Fruit fly (Drosophila melanogaster): ENCODE measurements around the gene CG9717.

DNA sequence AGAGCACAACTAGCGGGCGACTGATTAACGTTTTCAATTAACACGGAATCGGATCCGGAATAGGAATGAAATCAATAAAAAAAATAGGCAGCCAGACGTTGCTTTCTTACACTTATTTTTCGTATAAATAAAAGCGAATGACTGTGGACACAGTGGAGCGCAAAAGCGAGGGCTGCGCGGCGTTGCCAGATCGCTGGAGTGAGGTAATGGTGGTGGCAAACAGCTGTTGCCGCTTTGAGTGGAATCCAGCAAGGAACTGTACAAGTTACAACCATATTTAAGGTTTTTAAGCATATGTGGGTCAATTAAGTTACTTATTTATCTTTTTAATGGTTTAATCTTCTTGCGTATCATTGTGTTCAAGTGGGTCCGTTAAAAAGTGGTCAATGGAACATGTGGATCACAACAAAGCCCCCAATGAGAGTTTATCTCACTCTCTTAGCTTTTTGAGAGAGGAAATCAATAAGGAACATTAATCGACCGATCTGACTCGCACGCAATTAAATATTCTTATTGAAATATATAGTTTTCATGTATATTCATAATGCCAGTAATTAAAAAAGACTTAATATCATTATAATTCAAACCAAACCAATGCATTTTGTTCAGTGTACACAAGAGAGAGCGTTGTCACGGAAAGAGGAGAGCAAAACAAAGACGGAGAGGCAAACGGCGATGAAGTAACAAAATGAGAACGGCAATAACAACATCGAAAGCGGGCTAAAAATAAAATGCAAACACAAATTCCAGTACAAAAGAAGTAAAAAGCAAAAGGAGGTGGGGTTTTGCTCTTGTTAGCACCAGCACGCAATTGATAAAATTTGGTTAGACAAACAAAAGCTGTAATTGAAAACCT is 13.3 kb upstream of the CG9717 start:
- TF ChIP-seq Mnt (GFP tag; optimal IDR thresholded peaks at IDR 0.05) (peak; percentile 47), CG1620 (GFP tag; optimal IDR thresholded peaks at IDR 0.05) (peak; percentile 32), Hr96 (GFP tag; optimal IDR thresholded peaks at IDR 0.05) (peak; percentile 72), CG12768 (GFP tag; optimal IDR thresholded peaks at IDR 0.05) (peak; percentile 72), CG33017 (tag; optimal IDR thresholded peaks at IDR 0.05) (peak; percentile 86)

Measured in whole organism, adult.